Fruit fly (Drosophila melanogaster) whole organism, wandering third instar larva: Measurements from ENCODE around the gene CG10366.

Experiments
- Abd-B ChIP-seq: fragments of >200 bp; optimal IDR thresholded peaks from 2 replicates; lab custom pipeline; 2017; ENCODE audit warnings: missing biosample characterization, missing genetic modification characterization
- CG32264 ChIP-seq: fragments of 200-800 bp; sonication (Bioruptor generic); optimal IDR thresholded peaks from 2 replicates; lab custom pipeline; 2016; ENCODE audit warnings: missing biosample characterization, missing genetic modification characterization
- CG9705 ChIP-seq: fragments of 200-800 bp; sonication (Bioruptor generic); optimal IDR thresholded peaks from 2 replicates; lab custom pipeline; 2018; ENCODE audit warnings: missing biosample characterization, mild to moderate bottlenecking, missing genetic modification characterization
- CrebA ChIP-seq: fragments of 200-800 bp; sonication (Bioruptor generic); optimal IDR thresholded peaks from 2 replicates; lab custom pipeline; 2016; ENCODE audit warnings: missing biosample characterization, mild to moderate bottlenecking, missing genetic modification characterization, borderline replicate concordance
- Dfd ChIP-seq: fragments of >200 bp; optimal IDR thresholded peaks from 2 replicates; lab custom pipeline; 2017; ENCODE audit warnings: missing biosample characterization, missing genetic modification characterization
- Dif ChIP-seq: fragments of 200-275, 200-300 bp; sonication (Bioruptor generic); optimal IDR thresholded peaks from 2 replicates; lab custom pipeline; 2018; ENCODE audit warnings: missing biosample characterization, missing genetic modification characterization; ENCODE audit not compliant: partially characterized antibody
- GATAd ChIP-seq: sonication (Bioruptor generic); optimal IDR thresholded peaks from 2 replicates; lab custom pipeline; 2016; ENCODE audit warnings: missing biosample characterization, missing genetic modification characterization
- HLH106 ChIP-seq: fragments of 200-800 bp; optimal IDR thresholded peaks from 3 replicates; lab custom pipeline; 2019; ENCODE audit warnings: missing biosample characterization, mild to moderate bottlenecking, missing genetic modification characterization, moderate library complexity
- Hnf4 ChIP-seq: fragments of 200-800 bp; sonication (Bioruptor generic); optimal IDR thresholded peaks from 2 replicates; lab custom pipeline; 2016; ENCODE audit warnings: missing biosample characterization, mild to moderate bottlenecking, missing genetic modification characterization
- Hr78 ChIP-seq: fragments of >200 bp; optimal IDR thresholded peaks from 2 replicates; lab custom pipeline; 2017; ENCODE audit warnings: missing biosample characterization, missing genetic modification characterization
- Hr83 ChIP-seq: fragments of 200-300 bp; sonication (Bioruptor generic); optimal IDR thresholded peaks from 2 replicates; lab custom pipeline; 2016; ENCODE audit warnings: missing biosample characterization, mild to moderate bottlenecking, missing genetic modification characterization, moderate library complexity; ENCODE audit not compliant: poor library complexity, severe bottlenecking
- Jra ChIP-seq: sonication (Bioruptor generic); optimal IDR thresholded peaks from 2 replicates; lab custom pipeline; 2016; ENCODE audit warnings: missing biosample characterization, missing genetic modification characterization
- Mio ChIP-seq: sonication (Bioruptor generic); optimal IDR thresholded peaks from 2 replicates; lab custom pipeline; 2016; ENCODE audit warnings: missing biosample characterization, missing genetic modification characterization
- Myc ChIP-seq: fragments of >200 bp; optimal IDR thresholded peaks from 2 replicates; lab custom pipeline; 2017
- N ChIP-seq: fragments of >200 bp; optimal IDR thresholded peaks from 2 replicates; lab custom pipeline; 2018; ENCODE audit warnings: missing biosample characterization, missing external identifiers, missing genetic modification characterization
- OdsH ChIP-seq: fragments of 200-800 bp; sonication (Bioruptor generic); optimal IDR thresholded peaks from 2 replicates; lab custom pipeline; 2016; ENCODE audit warnings: missing biosample characterization, mild to moderate bottlenecking, missing genetic modification characterization
- Rel ChIP-seq, 2 experiments: fragments of 200-800 bp; sonication (Bioruptor generic) in 1 of 2; optimal IDR thresholded peaks; 2 replicates in 1 of 2; 3 replicates in 1 of 2; lab custom pipeline; 2016 to 2019; ENCODE audit warnings: mild to moderate bottlenecking in 2 of 2, missing biosample characterization in 2 of 2, missing genetic modification characterization in 2 of 2, moderate library complexity in 1 of 2
- Sp1 ChIP-seq: fragments of 200-800 bp; sonication (Bioruptor generic); optimal IDR thresholded peaks from 3 replicates; lab custom pipeline; 2019; ENCODE audit warnings: missing biosample characterization, mild to moderate bottlenecking, missing genetic modification characterization, moderate library complexity
- Vsx2 ChIP-seq: fragments of 200-300, 225-300 bp; sonication (Bioruptor generic); optimal IDR thresholded peaks from 2 replicates; lab custom pipeline; 2018; ENCODE audit warnings: missing biosample characterization, missing genetic modification characterization; ENCODE audit not compliant: partially characterized antibody
- br ChIP-seq: fragments of 200-800 bp; sonication (Bioruptor generic); optimal IDR thresholded peaks from 2 replicates; lab custom pipeline; 2016; ENCODE audit warnings: missing biosample characterization, missing genetic modification characterization
- brk ChIP-seq: fragments of 200-800 bp; sonication (Bioruptor generic); optimal IDR thresholded peaks from 2 replicates; lab custom pipeline; 2016; ENCODE audit warnings: missing biosample characterization, mild to moderate bottlenecking, missing genetic modification characterization
- dl ChIP-seq, 2 experiments: fragments of 175-275, 200-275 bp in 1 of 2; fragments of 200-275 bp in 1 of 2; sonication (Bioruptor generic); optimal IDR thresholded peaks; lab custom pipeline; 2018; ENCODE audit warnings: mild to moderate bottlenecking in 2 of 2, missing biosample characterization in 2 of 2, missing genetic modification characterization in 2 of 2, moderate library complexity in 2 of 2; ENCODE audit not compliant: partially characterized antibody in 2 of 2, insufficient read depth in 1 of 2
- dmrt93B ChIP-seq: fragments of 200-800 bp; sonication (Bioruptor generic); optimal IDR thresholded peaks from 2 replicates; lab custom pipeline; 2018; ENCODE audit warnings: missing biosample characterization, mild to moderate bottlenecking, missing genetic modification characterization
- dsf ChIP-seq: sonication (Bioruptor generic); optimal IDR thresholded peaks from 2 replicates; lab custom pipeline; 2016; ENCODE audit warnings: missing biosample characterization, missing genetic modification characterization, borderline replicate concordance
- ey ChIP-seq: fragments of 200-800 bp; sonication (Bioruptor generic); optimal IDR thresholded peaks from 2 replicates; lab custom pipeline; 2016; ENCODE audit warnings: missing biosample characterization, missing genetic modification characterization
- foxo ChIP-seq, 2 experiments: fragments of 200-800 bp; sonication (Bioruptor generic); optimal IDR thresholded peaks; 2 replicates in 1 of 2; 3 replicates in 1 of 2; lab custom pipeline; 2016 to 2017; ENCODE audit warnings: missing biosample characterization in 2 of 2, missing genetic modification characterization in 2 of 2
- fru ChIP-seq: fragments of 200-800 bp; sonication (Bioruptor generic); optimal IDR thresholded peaks from 3 replicates; lab custom pipeline; 2016; ENCODE audit warnings: missing biosample characterization, mild to moderate bottlenecking, missing genetic modification characterization
- h ChIP-seq: fragments of 200-800 bp; sonication (Bioruptor generic); optimal IDR thresholded peaks from 3 replicates; lab custom pipeline; 2016; ENCODE audit warnings: missing biosample characterization, mild to moderate bottlenecking, missing genetic modification characterization
- jim ChIP-seq: fragments of 175-275, 200-325 bp; sonication (Bioruptor generic); optimal IDR thresholded peaks from 2 replicates; lab custom pipeline; 2016; ENCODE audit warnings: missing biosample characterization, mild to moderate bottlenecking, missing genetic modification characterization
- lola ChIP-seq: fragments of >200 bp; optimal IDR thresholded peaks from 2 replicates; lab custom pipeline; 2017; ENCODE audit warnings: missing biosample characterization, missing genetic modification characterization
- pan ChIP-seq: fragments of >200 bp; optimal IDR thresholded peaks from 2 replicates; lab custom pipeline; 2017
- psq ChIP-seq: fragments of 200-800 bp; sonication (Bioruptor generic); optimal IDR thresholded peaks from 3 replicates; lab custom pipeline; 2017; ENCODE audit warnings: missing biosample characterization, mild to moderate bottlenecking, missing genetic modification characterization, moderate library complexity
- rgr ChIP-seq: fragments of 200-800 bp; sonication (Bioruptor generic); optimal IDR thresholded peaks from 3 replicates; lab custom pipeline; 2016; ENCODE audit warnings: missing biosample characterization, mild to moderate bottlenecking, missing genetic modification characterization
- sage ChIP-seq: fragments of 200-800 bp; sonication (Bioruptor generic); optimal IDR thresholded peaks from 2 replicates; lab custom pipeline; 2016; ENCODE audit warnings: missing biosample characterization, mild to moderate bottlenecking, missing genetic modification characterization
- sv ChIP-seq: fragments of 200-800 bp; sonication (Bioruptor generic); optimal IDR thresholded peaks from 3 replicates; lab custom pipeline; 2016; ENCODE audit warnings: missing biosample characterization, missing genetic modification characterization
- tai ChIP-seq: sonication (Bioruptor generic); optimal IDR thresholded peaks from 2 replicates; lab custom pipeline; 2016; ENCODE audit warnings: missing biosample characterization, missing genetic modification characterization
- usp ChIP-seq: fragments of >200 bp; optimal IDR thresholded peaks from 2 replicates; lab custom pipeline; 2017; ENCODE audit warnings: missing biosample characterization, missing genetic modification characterization
- woc ChIP-seq: sonication (Bioruptor generic); optimal IDR thresholded peaks from 2 replicates; lab custom pipeline; 2016; ENCODE audit warnings: missing biosample characterization, mild to moderate bottlenecking, missing genetic modification characterization

CG10366 gene

DNA sequence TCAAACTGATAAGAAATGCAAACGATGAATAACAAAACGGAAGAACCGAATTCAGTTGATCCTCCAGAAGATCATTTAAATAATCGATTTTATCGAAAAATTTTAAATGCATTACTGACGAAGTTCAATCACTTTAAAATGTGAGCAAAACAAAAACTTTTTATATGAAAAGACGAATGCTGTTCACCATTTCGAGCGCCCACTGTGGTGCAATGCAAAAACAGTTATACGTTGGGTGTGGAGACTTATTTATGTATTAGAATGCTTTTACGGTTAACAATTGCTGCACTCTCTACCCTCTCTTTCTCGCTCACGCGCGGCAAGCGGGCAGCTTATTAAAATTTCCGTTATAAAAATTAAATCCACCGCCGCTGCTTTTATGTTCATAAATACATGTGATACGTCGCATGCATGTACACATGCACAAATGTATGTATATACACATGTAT lies 13.2 kb upstream of the CG10366 start (continued):
- TF ChIP-seq CG32264 (GFP tag; lab: Kevin White, UChicago) (no peak), woc (GFP tag; lab: Kevin White, UChicago) (peak; percentile 51)
- TF ChIP-seq, all 38 proteins: peak for 14

DNA sequence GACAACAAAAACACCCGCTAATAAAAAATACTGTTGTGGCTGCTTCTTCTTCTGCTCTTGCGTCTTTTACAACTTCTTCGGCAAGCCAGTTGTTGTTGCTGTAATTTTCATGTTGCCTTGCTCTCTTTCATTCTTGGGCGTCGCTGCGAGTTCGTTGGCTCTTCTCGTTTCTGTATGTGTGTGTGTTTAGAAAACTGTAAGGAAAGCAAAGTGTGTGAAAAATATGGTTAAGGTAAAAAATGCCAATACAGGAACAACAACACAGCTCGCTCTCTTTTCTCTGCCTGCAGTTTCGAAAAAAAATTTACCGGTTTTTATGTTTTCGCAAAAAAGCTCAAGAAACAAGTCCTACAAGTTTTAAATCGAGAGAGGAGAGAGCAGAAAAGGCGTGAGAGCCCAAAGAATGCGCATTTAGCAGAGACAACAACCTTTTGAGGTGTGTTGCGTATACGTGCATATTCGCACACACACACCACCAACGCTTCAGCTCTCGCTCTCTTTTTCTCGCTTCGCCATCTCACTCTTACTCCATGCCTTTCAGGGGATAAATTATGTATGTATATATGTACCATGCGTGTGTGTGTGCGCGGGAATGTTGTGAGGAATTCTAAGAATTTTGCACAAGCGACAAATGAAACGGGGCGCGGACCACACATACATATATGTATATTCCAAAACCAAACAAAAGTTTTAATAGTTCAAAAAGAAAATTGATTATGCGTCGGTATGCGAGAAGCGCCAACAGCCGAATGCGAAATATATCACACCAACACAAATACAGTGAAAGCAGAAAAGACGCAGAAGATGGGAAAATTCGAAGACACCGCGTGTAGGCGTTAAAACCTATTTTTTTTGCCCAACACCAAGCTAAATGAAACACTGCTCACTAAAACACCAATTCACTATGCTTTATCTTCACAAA lies 12.2 kb upstream of the CG10366 start:
- TF ChIP-seq rgr (GFP tag; lab: Kevin White, UChicago) (no peak), br (GFP tag; lab: Kevin White, UChicago) (no peak), N (GFP tag; lab: Kevin White, UChicago) (peak; percentile 94), dl (GFP tag; optimal IDR thresholded peaks at IDR 0.05; lab: Kevin White, UChicago; ENCODE audit: insufficient read depth in 1 of 2, partially characterized antibody in 2 of 2) (peak; percentile 70 to 77), Dif (GFP tag; lab: Kevin White, UChicago) (peak; percentile 84), Vsx2 (peak; percentile 22), ey (GFP tag; lab: Kevin White, UChicago) (no peak), psq (GFP tag; lab: Kevin White, UChicago) (peak; percentile 91), CG32264 (GFP tag; lab: Kevin White, UChicago) (no peak), Hr83 (GFP tag; lab: Kevin White, UChicago) (peak; percentile 70), dmrt93B (no peak), h (peak; percentile 5), Hnf4 (no peak), pan (lab: Kevin White, UChicago) (no peak), fru (GFP tag; lab: Kevin White, UChicago) (peak; percentile 22), Sp1 (no peak), tai (GFP tag; lab: Kevin White, UChicago) (peak; percentile 46), Jra (GFP tag; lab: Kevin White, UChicago) (no peak), Mio (GFP tag; lab: Kevin White, UChicago) (no peak), brk (GFP tag; lab: Kevin White, UChicago) (peak; percentile 86), sv (GFP tag; lab: Kevin White, UChicago) (no peak), CG9705 (GFP tag; lab: Kevin White, UChicago) (no peak), lola (GFP tag; lab: Kevin White, UChicago) (no peak), CrebA (GFP tag; lab: Kevin White, UChicago) (no peak), Myc (lab: Kevin White, UChicago) (no peak), jim (GFP tag; lab: Kevin White, UChicago) (no peak)

DNA sequence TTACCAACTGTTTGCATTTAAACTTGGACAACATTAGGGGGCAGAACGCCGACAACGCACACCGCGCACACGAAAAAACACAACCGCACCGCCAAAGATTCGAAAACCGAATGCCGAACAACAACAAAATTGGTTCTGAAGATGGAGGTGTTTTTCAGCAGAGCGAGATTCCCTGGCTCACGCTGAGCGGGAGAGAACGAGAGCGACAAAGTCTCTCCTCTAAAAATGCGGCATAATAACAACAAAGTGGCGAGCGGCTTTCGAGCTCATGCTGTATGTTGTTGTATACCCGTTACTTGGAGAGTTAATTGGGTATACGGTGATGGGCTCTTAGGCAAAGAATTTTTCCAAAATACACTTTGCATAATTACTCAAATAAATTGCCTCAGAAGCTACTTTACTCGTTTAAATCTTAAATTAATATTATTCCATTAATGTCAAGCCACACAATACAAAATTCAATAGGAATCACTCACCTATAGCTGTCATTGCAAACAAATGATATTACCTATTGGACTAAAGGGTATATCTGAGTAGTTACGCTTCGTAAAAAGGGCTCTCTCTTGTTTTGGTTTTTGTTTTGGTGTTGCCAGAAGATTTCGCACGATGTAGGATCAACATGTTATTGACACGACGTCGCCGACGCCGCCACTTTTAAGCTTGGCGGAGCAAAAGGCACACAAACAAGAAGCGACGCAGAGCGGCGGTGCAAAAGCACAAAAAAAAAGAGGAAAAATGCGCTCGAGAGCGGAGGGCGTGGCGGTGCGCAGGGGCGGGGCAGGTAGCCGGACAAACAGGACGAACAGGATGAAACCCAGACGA lies 11.3 kb upstream of the CG10366 start:
- TF ChIP-seq Dif (GFP tag; lab: Kevin White, UChicago) (peak; percentile 93), tai (GFP tag; lab: Kevin White, UChicago) (no peak), Jra (GFP tag; lab: Kevin White, UChicago) (peak; percentile 42), brk (GFP tag; lab: Kevin White, UChicago) (peak; percentile 68), N (GFP tag; lab: Kevin White, UChicago) (no peak), Sp1 (peak; percentile 94), ey (GFP tag; lab: Kevin White, UChicago) (peak; percentile 94), CrebA (GFP tag; lab: Kevin White, UChicago) (no peak), Abd-B (no peak), rgr (GFP tag; lab: Kevin White, UChicago) (peak; percentile 91), HLH106 (tag; lab: Kevin White, UChicago) (peak; percentile 94), CG32264 (GFP tag; lab: Kevin White, UChicago) (peak; percentile 83), lola (GFP tag; lab: Kevin White, UChicago) (no peak), usp (GFP tag; lab: Kevin White, UChicago) (no peak), Mio (GFP tag; lab: Kevin White, UChicago) (peak; percentile 25), dmrt93B (peak; percentile 89), Myc (lab: Kevin White, UChicago) (no peak), dl (GFP tag; optimal IDR thresholded peaks at IDR 0.05; lab: Kevin White, UChicago; ENCODE audit: insufficient read depth in 1 of 2, partially characterized antibody in 2 of 2) (peak; percentile 68 to 79), woc (GFP tag; lab: Kevin White, UChicago) (peak; percentile 99), dsf (GFP tag; lab: Kevin White, UChicago) (peak; percentile 3), OdsH (peak; percentile 94), foxo (GFP tag; optimal IDR thresholded peaks at IDR 0.05; lab: Kevin White, UChicago) (peak; percentile 29 to 94), fru (GFP tag; lab: Kevin White, UChicago) (peak; percentile 96), psq (GFP tag; lab: Kevin White, UChicago) (peak; percentile 92), GATAd (GFP tag; lab: Kevin White, UChicago) (no peak), Dfd (GFP tag; lab: Kevin White, UChicago) (no peak), Vsx2 (peak; percentile 4), Rel (GFP tag; optimal IDR thresholded peaks at IDR 0.05; lab: Kevin White, UChicago) (peak; percentile 86), Rel (tag; optimal IDR thresholded peaks at IDR 0.05; lab: Kevin White, UChicago) (peak; percentile 61), CG9705 (GFP tag; lab: Kevin White, UChicago) (peak; percentile 84), Hr78 (GFP tag; lab: Kevin White, UChicago) (no peak), h (peak; percentile 94), sage (GFP tag; lab: Kevin White, UChicago) (peak; percentile 82)
